Worm (Caenorhabditis elegans): ENCODE results near the gene cky-1.

Gene cky-1

DNA sequence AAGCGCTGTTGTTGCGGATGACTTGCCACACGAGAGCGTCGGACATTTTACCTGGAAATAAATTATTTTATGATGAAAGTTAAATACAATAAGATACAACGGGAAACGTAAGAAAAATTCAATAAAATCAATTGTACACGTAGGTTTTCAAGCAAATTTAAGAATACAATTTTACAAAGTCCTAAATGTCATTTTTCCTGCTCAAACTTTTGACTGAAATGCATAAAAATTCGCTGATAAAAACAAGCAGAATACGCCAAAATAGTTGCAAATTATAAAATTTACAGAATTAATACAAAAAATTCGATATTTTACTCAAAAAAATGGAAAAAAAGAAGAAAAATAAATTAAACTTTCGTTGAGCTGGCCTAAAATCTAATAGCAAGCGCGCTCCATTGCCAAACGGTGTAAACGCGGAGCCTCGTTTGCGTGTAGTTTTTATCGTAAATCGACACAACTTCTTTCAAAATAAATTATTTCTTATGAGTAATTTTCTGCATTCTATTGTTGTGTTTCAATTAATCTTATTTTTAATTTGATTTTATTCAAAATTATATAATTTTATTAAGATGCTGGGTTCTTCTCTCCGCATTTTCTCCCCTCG lies 8.3 kb upstream of the cky-1 start, which contains the start of the genes rpl-28 and mrpl-49:
rpl-28 (minus strand) TSS at position 51 of the 604 bp plus-strand sequence.
mrpl-49 (plus strand) TSS at position 570 of the 604 bp plus-strand sequence.
- TF ChIP-seq F13C5.2 (tag; optimal IDR thresholded peaks at IDR 0.05) (peak; percentile 33), scrt-1 (GFP tag; IDR thresholded peaks at IDR 0.05) (no peak)

- TF ChIP-seq tbx-11 (GFP tag; IDR thresholded peaks at IDR 0.05) (no peak), ceh-13 (GFP tag; optimal IDR thresholded peaks at IDR 0.05) (no peak), hnd-1 (tag; optimal IDR thresholded peaks at IDR 0.05) (no peak), hmg-4 (GFP tag; optimal IDR thresholded peaks at IDR 0.05) (no peak), flt-1 (GFP tag; IDR thresholded peaks at IDR 0.05) (no peak), sea-1 (GFP tag; conservative IDR thresholded peaks at IDR 0.05) (no peak), F13C5.2 (tag; optimal IDR thresholded peaks at IDR 0.05) (no peak), tra-4 (tag; optimal IDR thresholded peaks at IDR 0.05) (no peak), ceh-36 (tag; optimal IDR thresholded peaks at IDR 0.05) (no peak), scrt-1 (GFP tag; IDR thresholded peaks at IDR 0.05) (no peak), aly-1 (tag; optimal IDR thresholded peaks at IDR 0.05) (no peak), tbx-37 (GFP tag; conservative IDR thresholded peaks at IDR 0.05) (no peak)
Observed at ce11 chrV:12729220-12729619, 7.3 kb upstream of the cky-1 start, which contains the start of gene R11D1.10. TSS of gene R11D1.10 (plus strand) at chrV:12729520.

ce11 chrV:12732734-12733133 lies 3.8 kb upstream of the cky-1 start:
- TF ChIP-seq sea-1 (GFP tag; conservative IDR thresholded peaks at IDR 0.05) (no peak), ets-7 (tag; optimal IDR thresholded peaks at IDR 0.05) (no peak), pes-1 (GFP tag; IDR thresholded peaks at IDR 0.05) (no peak), aly-1 (tag; optimal IDR thresholded peaks at IDR 0.05) (no peak), ama-1 (optimal IDR thresholded peaks at IDR 0.05) (no peak), hmbx-1 (tag; optimal IDR thresholded peaks at IDR 0.05) (no peak), F13C5.2 (tag; optimal IDR thresholded peaks at IDR 0.05) (no peak), ceh-13 (GFP tag; optimal IDR thresholded peaks at IDR 0.05) (no peak), tbx-11 (GFP tag; IDR thresholded peaks at IDR 0.05) (no peak), tbx-37 (GFP tag; conservative IDR thresholded peaks at IDR 0.05) (no peak), scrt-1 (GFP tag; IDR thresholded peaks at IDR 0.05) (no peak), flt-1 (GFP tag; IDR thresholded peaks at IDR 0.05) (no peak), ceh-36 (tag; optimal IDR thresholded peaks at IDR 0.05) (no peak), tra-4 (tag; optimal IDR thresholded peaks at IDR 0.05) (no peak), hnd-1 (tag; optimal IDR thresholded peaks at IDR 0.05) (no peak), hmg-4 (GFP tag; optimal IDR thresholded peaks at IDR 0.05) (no peak), B0310.2 (tag; optimal IDR thresholded peaks at IDR 0.05) (no peak)

DNA sequence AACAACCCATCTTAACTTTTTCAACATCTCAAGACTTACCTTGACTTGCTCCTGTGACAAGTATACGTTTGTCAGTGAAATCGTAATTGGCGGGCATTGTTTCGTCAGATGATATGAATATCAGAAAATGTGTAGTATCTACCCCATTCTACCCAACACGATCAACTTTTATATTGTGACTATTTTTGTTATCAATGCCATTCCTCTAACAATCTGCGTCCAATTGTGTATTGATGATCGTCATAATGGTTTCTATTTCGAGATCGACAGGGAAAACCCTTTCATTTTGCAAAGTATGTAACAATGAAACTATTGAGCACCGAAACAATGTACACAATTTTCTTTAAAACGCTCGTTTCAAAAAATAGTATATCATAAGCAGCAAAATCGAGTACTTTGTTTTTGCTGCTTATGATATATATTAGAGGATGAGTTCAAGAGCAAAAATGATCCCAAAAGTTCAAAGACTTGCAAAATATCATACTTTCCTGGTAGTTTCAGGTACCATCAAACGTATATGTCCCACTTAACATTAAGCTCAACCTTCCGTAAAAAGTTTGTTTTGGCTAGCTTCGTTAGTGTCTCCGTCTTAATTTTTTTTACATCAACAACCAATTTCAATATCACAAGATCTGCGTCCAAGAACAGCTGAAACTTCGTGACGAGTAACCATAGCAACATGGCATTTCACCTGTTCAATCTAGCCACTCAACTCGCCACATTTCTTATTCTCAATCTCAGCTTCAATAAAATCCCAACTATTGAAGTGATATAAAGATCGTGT lies 2.8 kb upstream of the cky-1 start, which contains the start of the genes dhs-21 and xbx-9:
dhs-21 (minus strand) TSS at position 181 of the 784 bp plus-strand sequence.
xbx-9 (plus strand) TSS at position 734 of the 784 bp plus-strand sequence.
- no peak for TF ChIP-seq sea-1 (GFP tag; conservative IDR thresholded peaks at IDR 0.05)
- no peak for TF ChIP-seq F13C5.2 (tag; optimal IDR thresholded peaks at IDR 0.05)
- TF ChIP-seq tbx-11 (GFP tag; IDR thresholded peaks at IDR 0.05) = no peak
- no peak for TF ChIP-seq ets-7 (tag; optimal IDR thresholded peaks at IDR 0.05)
- TF ChIP-seq ceh-36 (tag; optimal IDR thresholded peaks at IDR 0.05) = no peak
- TF ChIP-seq flt-1 (GFP tag; IDR thresholded peaks at IDR 0.05) = no peak
- TF ChIP-seq ama-1 (optimal IDR thresholded peaks at IDR 0.05) = no peak
- TF ChIP-seq hnd-1 (tag; optimal IDR thresholded peaks at IDR 0.05) = no peak
- no peak for TF ChIP-seq hmbx-1 (tag; optimal IDR thresholded peaks at IDR 0.05)
- TF ChIP-seq B0310.2 (tag; optimal IDR thresholded peaks at IDR 0.05) = no peak
- TF ChIP-seq tbx-37 (GFP tag; conservative IDR thresholded peaks at IDR 0.05) = no peak
- no peak for TF ChIP-seq aly-1 (tag; optimal IDR thresholded peaks at IDR 0.05)
- no peak for TF ChIP-seq ceh-13 (GFP tag; optimal IDR thresholded peaks at IDR 0.05)
- no peak for TF ChIP-seq pes-1 (GFP tag; IDR thresholded peaks at IDR 0.05)

DNA sequence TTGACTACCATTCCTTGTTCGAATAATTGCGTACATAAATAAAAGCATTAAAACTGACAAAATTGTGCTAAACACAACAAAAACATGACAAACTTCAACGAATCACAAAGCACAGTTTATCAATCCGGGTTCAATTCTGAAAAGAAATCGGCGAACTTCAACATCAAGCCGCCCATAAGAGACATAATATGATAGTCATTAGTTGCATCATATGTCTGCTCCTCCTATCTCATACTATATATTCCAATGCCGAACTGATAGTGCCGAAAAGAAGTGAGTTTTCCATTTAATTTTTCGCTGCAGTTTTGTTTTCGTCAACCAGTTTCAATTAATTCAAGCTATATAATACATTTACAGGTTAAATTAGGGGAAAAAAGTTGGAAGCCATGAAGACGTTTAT lies 5.2 kb downstream of the cky-1 start, which contains the start of gene hrg-7:
hrg-7 (plus strand) TSS at position 358 of the 400 bp plus-strand sequence.
- no peak for TF ChIP-seq F13C5.2 (tag; optimal IDR thresholded peaks at IDR 0.05)

DNA sequence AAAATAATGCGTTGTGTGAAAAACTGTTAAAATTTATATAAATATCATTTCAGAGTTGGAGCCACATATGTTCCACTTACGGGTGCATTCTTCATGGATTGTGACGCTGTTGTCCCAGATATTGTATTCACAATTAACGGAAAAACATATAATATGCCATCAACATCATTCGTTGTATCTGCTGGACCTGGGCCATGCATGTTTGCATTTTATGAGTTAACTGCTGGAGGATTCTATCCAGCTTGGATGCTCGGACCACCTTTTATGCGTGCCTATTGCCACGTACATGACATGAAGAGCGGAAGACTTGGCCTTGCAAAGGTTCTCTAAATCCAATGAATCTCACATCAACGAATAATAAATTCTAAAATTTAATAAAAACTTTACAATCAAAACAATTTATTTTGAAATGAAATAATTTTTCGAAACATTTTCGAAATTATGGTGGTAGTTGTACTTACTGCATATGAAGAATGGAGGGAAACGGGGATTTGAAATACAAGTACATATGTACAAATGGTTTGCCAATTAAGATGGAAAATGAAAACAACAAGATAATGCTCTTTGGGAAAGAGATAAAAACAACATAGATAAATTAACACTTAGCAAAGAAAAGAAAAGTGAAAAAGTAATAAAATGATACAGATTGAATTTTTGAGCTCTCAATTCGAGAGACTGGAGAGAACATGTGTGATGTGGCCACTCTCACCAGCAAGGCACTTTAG lies 7.4 kb downstream of the cky-1 start:
- TF ChIP-seq tra-4 (tag; optimal IDR thresholded peaks at IDR 0.05) = no peak
- no peak for TF ChIP-seq scrt-1 (GFP tag; IDR thresholded peaks at IDR 0.05)
- no peak for TF ChIP-seq hmbx-1 (tag; optimal IDR thresholded peaks at IDR 0.05)
- no peak for TF ChIP-seq B0310.2 (tag; optimal IDR thresholded peaks at IDR 0.05)
- TF ChIP-seq pes-1 (GFP tag; IDR thresholded peaks at IDR 0.05) = no peak
- no peak for TF ChIP-seq hmg-4 (GFP tag; optimal IDR thresholded peaks at IDR 0.05)
- no peak for TF ChIP-seq flt-1 (GFP tag; IDR thresholded peaks at IDR 0.05)
- TF ChIP-seq aly-1 (tag; optimal IDR thresholded peaks at IDR 0.05) = no peak
- no peak for TF ChIP-seq ets-7 (tag; optimal IDR thresholded peaks at IDR 0.05)
- no peak for TF ChIP-seq ama-1 (optimal IDR thresholded peaks at IDR 0.05)
- TF ChIP-seq sea-1 (GFP tag; conservative IDR thresholded peaks at IDR 0.05) = no peak
- no peak for TF ChIP-seq ceh-36 (tag; optimal IDR thresholded peaks at IDR 0.05)
- TF ChIP-seq tbx-11 (GFP tag; IDR thresholded peaks at IDR 0.05) = no peak
- TF ChIP-seq F13C5.2 (tag; optimal IDR thresholded peaks at IDR 0.05) = no peak
- no peak for TF ChIP-seq tbx-37 (GFP tag; conservative IDR thresholded peaks at IDR 0.05)
- TF ChIP-seq hnd-1 (tag; optimal IDR thresholded peaks at IDR 0.05) = no peak
- TF ChIP-seq ceh-13 (GFP tag; optimal IDR thresholded peaks at IDR 0.05) = no peak

ce11 chrV:12744979-12745378 lies 8.5 kb downstream of the cky-1 start, which contains the start of gene C15C8.7:
TSS of gene C15C8.7 (minus strand) at chrV:12745050.
- TF ChIP-seq pes-1 (GFP tag; IDR thresholded peaks at IDR 0.05) (no peak), ceh-13 (GFP tag; optimal IDR thresholded peaks at IDR 0.05) (no peak), hmg-4 (GFP tag; optimal IDR thresholded peaks at IDR 0.05) (no peak), ceh-36 (tag; optimal IDR thresholded peaks at IDR 0.05) (no peak), ama-1 (optimal IDR thresholded peaks at IDR 0.05) (no peak), sea-1 (GFP tag; conservative IDR thresholded peaks at IDR 0.05) (no peak), tra-4 (tag; optimal IDR thresholded peaks at IDR 0.05) (no peak), hmbx-1 (tag; optimal IDR thresholded peaks at IDR 0.05) (no peak)

Data from whole organism, early embryonic.